Fruit fly (Drosophila melanogaster): ENCODE data around the gene ChLD3.

The ChLD3 gene

dm6 chr2L:16710234-16710633 is 28.4 kb upstream of the ChLD3 start:
- TF ChIP-seq CG16779 (GFP tag; IDR thresholded peaks at IDR 0.05) (no peak), CG17568 (GFP tag; optimal IDR thresholded peaks at IDR 0.05) (peak; percentile 32), jigr1 (GFP tag; IDR thresholded peaks at IDR 0.05) (no peak), Ravus (GFP tag; IDR thresholded peaks at IDR 0.05) (no peak), exex (tag; optimal IDR thresholded peaks at IDR 0.05) (no peak), aop (GFP tag; IDR thresholded peaks at IDR 0.05) (no peak), gsb-n (tag; optimal IDR thresholded peaks at IDR 0.05) (no peak), wor (GFP tag; IDR thresholded peaks at IDR 0.05) (no peak), CG11085 (GFP tag; IDR thresholded peaks at IDR 0.05) (no peak), shn (GFP tag; optimal IDR thresholded peaks at IDR 0.05) (no peak), jumu (GFP tag; optimal IDR thresholded peaks at IDR 0.05) (no peak), row (GFP tag; IDR thresholded peaks at IDR 0.05) (no peak), salm (tag; optimal IDR thresholded peaks at IDR 0.05) (peak; percentile 8), Optix (GFP tag; IDR thresholded peaks at IDR 0.05) (0 out of 3 replicates have a peak, but pooled peaks have one; percentile 12), hkb (optimal IDR thresholded peaks at IDR 0.05) (no peak), hkb (GFP tag; IDR thresholded peaks at IDR 0.05) (no peak), CG31441 (GFP tag; IDR thresholded peaks at IDR 0.05) (no peak), Med (GFP tag) (peak; percentile 62), CG10565 (GFP tag; optimal IDR thresholded peaks at IDR 0.05) (no peak), MTF-1 (GFP tag; optimal IDR thresholded peaks at IDR 0.05; ENCODE audit: borderline replicate concordance) (no peak), CG6791 (GFP tag; IDR thresholded peaks at IDR 0.05; ENCODE audit: partially characterized antibody) (no peak), Trl (optimal IDR thresholded peaks at IDR 0.05) (no peak), Trl (GFP tag; optimal IDR thresholded peaks at IDR 0.05) (no peak), knrl (GFP tag; IDR thresholded peaks at IDR 0.05; ENCODE audit: partially characterized antibody) (no peak), nerfin-2 (GFP tag; IDR thresholded peaks at IDR 0.05; ENCODE audit: partially characterized antibody) (no peak), ac (GFP tag; optimal IDR thresholded peaks at IDR 0.05) (no peak), sens (GFP tag) (peak; percentile 60), CG31388 (GFP tag; optimal IDR thresholded peaks at IDR 0.05) (no peak), CoRest (tag; optimal IDR thresholded peaks at IDR 0.05) (no peak), CG1529 (GFP tag; optimal IDR thresholded peaks at IDR 0.05) (no peak), vvl (GFP tag; IDR thresholded peaks at IDR 0.05) (peak; percentile 60; the same call in 1 of the 2 replicates), CG3163 (GFP tag; optimal IDR thresholded peaks at IDR 0.05) (no peak)

- TF ChIP-seq CG17385 (GFP tag; optimal IDR thresholded peaks at IDR 0.05), result peak; percentile 25
- peak in 1 of 2 experiments; percentile 31 for TF ChIP-seq eve (GFP tag; optimal IDR thresholded peaks at IDR 0.05)
- 0 out of 3 replicates have a peak, but pooled peaks have one; percentile 38 for TF ChIP-seq ci (GFP tag; IDR thresholded peaks at IDR 0.05)
- TF ChIP-seq kni (GFP tag; optimal IDR thresholded peaks at IDR 0.05), result peak; percentile 68
- 0 out of 2 replicates have a peak, but pooled peaks have one; percentile 11 for TF ChIP-seq Xrp1 (GFP tag; IDR thresholded peaks at IDR 0.05)
- no peak for TF ChIP-seq Hey (tag; optimal IDR thresholded peaks at IDR 0.05)
- TF ChIP-seq CG4360 (GFP tag; IDR thresholded peaks at IDR 0.05), result 0 out of 2 replicates have a peak, but pooled peaks have one; percentile 14
- TF ChIP-seq Asciz (GFP tag; optimal IDR thresholded peaks at IDR 0.05), result peak; percentile 25
- TF ChIP-seq Awh (GFP tag; IDR thresholded peaks at IDR 0.05), result peak; percentile 20; the same call in 1 of the 2 replicates
- TF ChIP-seq Med (GFP tag), result peak; percentile 14
- peak; percentile 18 for TF ChIP-seq nau (GFP tag; optimal IDR thresholded peaks at IDR 0.05)
- TF ChIP-seq Bdp1 (GFP tag; optimal IDR thresholded peaks at IDR 0.05), result no peak
- TF ChIP-seq ATbp (GFP tag; optimal IDR thresholded peaks at IDR 0.05), result peak; percentile 35
- peak; percentile 6 for TF ChIP-seq CG1603 (tag; optimal IDR thresholded peaks at IDR 0.05)
- TF ChIP-seq CG11695 (GFP tag; IDR thresholded peaks at IDR 0.05), result 0 out of 3 replicates have a peak, but pooled peaks have one; percentile 9
- TF ChIP-seq CG2875 (GFP tag; optimal IDR thresholded peaks at IDR 0.05), result peak; percentile 18
- TF ChIP-seq mam (GFP tag; optimal IDR thresholded peaks at IDR 0.05), result no peak
- peak; percentile 86 for TF ChIP-seq CG10431 (GFP tag; optimal IDR thresholded peaks at IDR 0.05)
- TF ChIP-seq gce (GFP tag; IDR thresholded peaks at IDR 0.05), result no peak
- TF ChIP-seq CG14441 (GFP tag; IDR thresholded peaks at IDR 0.05), result no peak
- TF ChIP-seq Lhr (GFP tag; optimal IDR thresholded peaks at IDR 0.05), result no peak
Observed at dm6 chr2L:16710677-16711076, 28.0 kb upstream of the ChLD3 start.

Data from whole organism, embryonic.